Fruit fly (Drosophila melanogaster) whole organism, adult: ENCODE measurements around the gene CG15525.
A peak's percentile ranks its signal among the peaks of the same experiment; 100 is the strongest.

Experiments
- CG11617 ChIP-seq: fragments of 200-800 bp; sonication (Bioruptor generic); optimal IDR thresholded peaks from 2 replicates; lab custom pipeline; 2017; ENCODE audit warnings: mild to moderate bottlenecking, missing biosample characterization, missing genetic modification reagents, missing genetic modification characterization
- CG12768 ChIP-seq: fragments of 200-800 bp; sonication (Bioruptor generic); optimal IDR thresholded peaks from 2 replicates; lab custom pipeline; 2017; ENCODE audit warnings: missing biosample characterization, missing genetic modification characterization, mild to moderate bottlenecking, moderate library complexity, missing genetic modification reagents
- CG14711 ChIP-seq: fragments of 200-800 bp; sonication (Bioruptor generic); optimal IDR thresholded peaks from 2 replicates; lab custom pipeline; 2018; ENCODE audit warnings: missing biosample characterization, mild to moderate bottlenecking, missing genetic modification characterization, moderate library complexity
- CG1620 ChIP-seq: fragments of 200-800 bp; sonication (Bioruptor generic); optimal IDR thresholded peaks from 2 replicates; lab custom pipeline; 2016; ENCODE audit warnings: missing biosample characterization, missing genetic modification characterization
- CG33017 ChIP-seq: fragments of 200-800 bp; sonication (Bioruptor generic); optimal IDR thresholded peaks from 2 replicates; lab custom pipeline; 2018; ENCODE audit warnings: missing biosample characterization, mild to moderate bottlenecking, missing genetic modification characterization, moderate library complexity
- CG5204 ChIP-seq: fragments of 200-800 bp; sonication (Bioruptor generic); optimal IDR thresholded peaks from 2 replicates; lab custom pipeline; 2016; ENCODE audit warnings: missing biosample characterization, missing genetic modification characterization
- CG7045 ChIP-seq: fragments of 200-800 bp; sonication (Bioruptor generic); optimal IDR thresholded peaks from 2 replicates; lab custom pipeline; 2017; ENCODE audit warnings: missing biosample characterization, mild to moderate bottlenecking, missing genetic modification characterization
- CG7101 ChIP-seq: fragments of 200-800 bp; sonication (Bioruptor generic); optimal IDR thresholded peaks from 2 replicates; lab custom pipeline; 2018; ENCODE audit warnings: missing biosample characterization, mild to moderate bottlenecking, missing genetic modification characterization, moderate library complexity
- Clk ChIP-seq: fragments of 200-800 bp; sonication (Bioruptor generic); optimal IDR thresholded peaks from 2 replicates; lab custom pipeline; 2017; ENCODE audit warnings: missing biosample characterization, missing genetic modification characterization
- Crg-1 ChIP-seq: fragments of 200-800 bp; sonication (Bioruptor generic); optimal IDR thresholded peaks from 2 replicates; lab custom pipeline; 2016; ENCODE audit warnings: missing biosample characterization, missing genetic modification characterization
- Hr96 ChIP-seq: fragments of 200-800 bp; sonication (Bioruptor generic); optimal IDR thresholded peaks from 2 replicates; lab custom pipeline; 2016; ENCODE audit warnings: missing biosample characterization, missing genetic modification characterization
- Mnt ChIP-seq: fragments of 200-800 bp; sonication (Bioruptor generic); optimal IDR thresholded peaks from 2 replicates; lab custom pipeline; 2016; ENCODE audit warnings: missing biosample characterization, mild to moderate bottlenecking, missing genetic modification characterization
- bab1 ChIP-seq: fragments of 200-800 bp; sonication (Bioruptor generic); optimal IDR thresholded peaks from 3 replicates; lab custom pipeline; 2019; ENCODE audit warnings: missing biosample characterization, mild to moderate bottlenecking, missing genetic modification characterization, moderate library complexity
- cic ChIP-seq: fragments of 200-800 bp; sonication (Bioruptor generic); optimal IDR thresholded peaks from 2 replicates; lab custom pipeline; 2017; ENCODE audit warnings: missing biosample characterization, mild to moderate bottlenecking, missing genetic modification characterization, moderate library complexity
- cnc ChIP-seq, 2 experiments: fragments of >200 bp; optimal IDR thresholded peaks; 2 replicates each; lab custom pipeline; 2017
- kay ChIP-seq: fragments of 200-800 bp; sonication (Bioruptor generic); peaks from one replicate; lab custom pipeline; 2016; ENCODE audit warnings: missing biosample characterization, missing genetic modification characterization, borderline replicate concordance
- ovo ChIP-seq: fragments of 200-800 bp; sonication (Bioruptor generic); optimal IDR thresholded peaks from 2 replicates; lab custom pipeline; 2016; ENCODE audit warnings: missing biosample characterization, missing genetic modification characterization
- pad ChIP-seq: fragments of 200-800 bp; sonication (Bioruptor generic); optimal IDR thresholded peaks from 3 replicates; lab custom pipeline; 2017; ENCODE audit warnings: missing biosample characterization, missing genetic modification characterization, mild to moderate bottlenecking, moderate library complexity, missing genetic modification reagents
- tj ChIP-seq: fragments of 200-800 bp; sonication (Bioruptor generic); optimal IDR thresholded peaks from 3 replicates; lab custom pipeline; 2017; ENCODE audit warnings: missing biosample characterization, mild to moderate bottlenecking, missing genetic modification characterization, moderate library complexity
- toe ChIP-seq: fragments of 200-800 bp; sonication (Bioruptor generic); optimal IDR thresholded peaks from 2 replicates; lab custom pipeline; 2016; ENCODE audit warnings: missing biosample characterization, missing genetic modification characterization

Gene CG15525

DNA sequence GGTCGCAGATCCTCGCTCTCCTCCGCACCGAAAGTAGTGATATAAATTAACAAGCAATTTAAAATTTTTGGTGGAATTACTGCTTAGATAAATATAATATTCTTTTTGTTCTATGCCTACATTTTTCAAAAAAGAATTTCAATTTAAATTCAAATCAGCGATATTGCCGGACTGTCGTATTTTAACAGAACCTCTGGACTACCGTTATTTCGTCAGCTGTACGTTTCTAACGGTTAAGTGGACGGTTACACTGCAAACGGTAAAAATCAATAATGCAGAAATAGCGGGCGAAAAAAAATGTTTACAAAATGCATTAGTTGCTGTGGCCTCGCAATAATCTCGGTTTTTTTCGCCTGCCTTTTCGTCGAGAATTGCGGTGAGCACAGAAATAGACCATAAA lies 2.8 kb upstream of the CG15525 start, which contains the start of gene Tace:
TSS of gene Tace (plus strand) at position 245 of the 400 bp plus-strand sequence.
- no peak for TF ChIP-seq CG33017
- TF ChIP-seq ovo: peak; percentile 9

DNA sequence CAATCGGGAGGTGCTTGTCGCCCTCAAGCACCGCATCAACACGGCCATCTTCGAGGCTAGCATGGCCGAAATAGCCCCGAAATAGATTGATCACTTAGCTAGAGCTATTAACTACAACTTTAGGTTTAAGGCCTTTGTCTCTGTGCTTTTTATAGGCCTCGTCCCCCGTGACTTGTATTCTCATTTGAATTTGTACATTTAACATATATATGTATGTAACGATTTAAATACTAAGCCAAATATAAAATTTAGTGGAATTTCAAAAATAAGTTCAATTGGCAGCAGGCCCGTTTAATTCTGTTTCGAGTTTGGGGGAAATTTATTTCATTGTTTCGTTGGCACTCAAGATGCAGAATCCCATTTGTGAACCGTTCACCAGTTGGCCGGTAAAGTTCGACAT lies 2.0 kb upstream of the CG15525 start, which contains the start of gene CG34298:
TSS of gene CG34298 (plus strand) at position 301 of the 400 bp plus-strand sequence.
- TF ChIP-seq Clk (no peak), CG33017 (no peak), CG11617 (GFP tag; lab: Kevin White, UChicago) (no peak), Crg-1 (GFP tag; lab: Kevin White, UChicago) (no peak), CG7101 (tag; lab: Kevin White, UChicago) (no peak), cic (GFP tag; lab: Kevin White, UChicago) (no peak), CG5204 (GFP tag; lab: Kevin White, UChicago) (no peak), toe (GFP tag; lab: Kevin White, UChicago) (no peak), CG1620 (GFP tag; lab: Kevin White, UChicago) (no peak), CG14711 (tag; lab: Kevin White, UChicago) (no peak), Mnt (GFP tag; lab: Kevin White, UChicago) (no peak), CG12768 (GFP tag; lab: Kevin White, UChicago) (no peak), kay (GFP tag; lab: Kevin White, UChicago) (no peak), cnc (optimal IDR thresholded peaks at IDR 0.05; lab: Kevin White, UChicago) (no peak)

DNA sequence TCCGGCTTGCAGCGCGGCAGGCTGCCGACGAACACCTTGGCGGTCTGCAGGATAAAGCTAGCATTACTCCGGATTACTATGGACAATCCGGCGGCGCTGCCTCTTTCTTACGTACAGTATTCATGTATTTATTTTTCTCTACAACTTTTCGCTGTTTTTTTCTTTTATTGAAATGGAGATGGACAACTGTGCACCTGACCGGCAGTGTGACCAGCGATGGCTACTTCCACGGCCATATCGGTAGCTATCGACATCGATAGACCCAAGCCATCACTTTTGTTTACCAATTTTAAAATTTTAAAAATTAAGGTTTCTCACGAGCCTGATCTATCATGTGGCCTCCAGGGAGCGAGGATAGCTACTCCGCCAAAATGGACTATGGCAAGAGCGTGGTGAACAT lies 2.4 kb downstream of the CG15525 start, which contains the start of the genes CG7903 and Sas-6:
TSS of gene CG7903 (minus strand) at position 197 of the 400 bp plus-strand sequence.
TSS of gene Sas-6 (plus strand) at position 323 of the 400 bp plus-strand sequence.
- TF ChIP-seq CG14711 (tag; lab: Kevin White, UChicago) (peak; percentile 1), toe (GFP tag; lab: Kevin White, UChicago) (no peak), CG1620 (GFP tag; lab: Kevin White, UChicago) (peak; percentile 9)

DNA sequence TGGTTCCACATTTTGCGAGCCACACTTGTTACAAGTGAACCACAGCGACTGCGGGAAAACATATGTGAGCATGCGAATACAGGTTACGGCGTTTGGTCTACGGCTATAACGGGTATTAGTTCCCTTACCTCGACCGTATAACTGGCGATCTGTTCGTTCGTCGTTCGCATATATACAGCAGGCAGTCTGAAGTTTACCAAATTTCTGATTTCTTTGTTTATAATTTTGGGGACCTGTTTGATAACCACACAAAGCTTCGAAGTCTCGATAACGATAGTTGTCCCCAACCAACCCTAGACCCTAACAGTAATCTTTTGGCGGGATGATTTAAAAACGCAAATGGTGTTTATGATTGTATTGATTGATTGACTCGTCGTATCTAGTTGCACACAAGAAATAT lies 4.3 kb downstream of the CG15525 start, which contains the start of gene Acph-1:
TSS of gene Acph-1 (minus strand) at position 278 of the 400 bp plus-strand sequence.
- TF ChIP-seq CG33017: no peak
- peak; percentile 6 for TF ChIP-seq bab1

DNA sequence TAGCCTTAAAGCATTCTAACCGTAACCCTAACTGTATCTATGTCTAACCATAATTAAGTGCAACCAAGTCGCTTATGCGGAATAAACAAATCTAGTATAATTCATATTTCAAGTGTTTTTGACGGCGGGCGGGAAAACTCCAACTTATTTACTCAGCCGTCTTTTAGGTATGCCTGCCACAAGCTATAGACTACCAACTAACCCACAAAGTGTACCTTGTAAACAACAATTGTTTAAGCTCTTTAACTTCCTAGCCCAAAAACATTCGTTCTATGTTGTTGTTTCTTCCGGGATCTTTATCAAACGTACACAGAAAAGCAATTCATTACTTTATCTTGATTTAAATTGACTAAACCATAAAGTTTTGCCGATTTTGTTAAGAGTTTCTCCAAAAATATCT lies 6.8 kb downstream of the CG15525 start:
- TF ChIP-seq CG7045 (GFP tag; lab: Kevin White, UChicago) (no peak), CG33017 (no peak), CG11617 (GFP tag; lab: Kevin White, UChicago) (no peak), CG5204 (GFP tag; lab: Kevin White, UChicago) (no peak), cic (GFP tag; lab: Kevin White, UChicago) (no peak), CG1620 (GFP tag; lab: Kevin White, UChicago) (no peak), CG7101 (tag; lab: Kevin White, UChicago) (no peak), Crg-1 (GFP tag; lab: Kevin White, UChicago) (no peak), toe (GFP tag; lab: Kevin White, UChicago) (no peak), cnc (optimal IDR thresholded peaks at IDR 0.05; lab: Kevin White, UChicago) (no peak), CG12768 (GFP tag; lab: Kevin White, UChicago) (no peak), Hr96 (GFP tag; lab: Kevin White, UChicago) (no peak), ovo (no peak), tj (GFP tag; lab: Kevin White, UChicago) (no peak)

DNA sequence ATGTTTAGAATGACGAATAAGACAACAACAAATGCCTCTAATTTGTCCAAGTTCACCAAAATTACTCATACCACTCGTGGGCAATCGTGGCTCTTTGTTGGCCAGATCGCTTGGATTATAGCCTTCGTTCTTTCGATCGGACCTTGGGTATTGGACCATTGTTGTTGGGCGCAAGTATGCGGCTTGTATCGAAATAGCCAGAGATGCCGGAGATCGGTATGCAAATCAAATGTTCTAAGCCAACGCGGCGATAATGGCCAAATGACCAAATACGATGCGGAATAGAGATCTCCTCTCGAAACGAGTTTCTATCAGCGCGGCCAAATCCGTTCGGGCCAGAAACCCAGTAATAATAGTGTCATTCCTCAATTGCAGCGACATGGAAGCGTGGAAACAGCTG lies 12.3 kb downstream of the CG15525 start:
- no peak for TF ChIP-seq tj (GFP tag; lab: Kevin White, UChicago)
- TF ChIP-seq CG7101 (tag; lab: Kevin White, UChicago): no peak
- no peak for TF ChIP-seq CG33017
- TF ChIP-seq Mnt (GFP tag; lab: Kevin White, UChicago): no peak
- TF ChIP-seq Crg-1 (GFP tag; lab: Kevin White, UChicago): no peak
- no peak for TF ChIP-seq Clk
- TF ChIP-seq cnc (optimal IDR thresholded peaks at IDR 0.05; lab: Kevin White, UChicago): no peak
- no peak for TF ChIP-seq CG5204 (GFP tag; lab: Kevin White, UChicago)
- TF ChIP-seq CG7045 (GFP tag; lab: Kevin White, UChicago): no peak
- TF ChIP-seq kay (GFP tag; lab: Kevin White, UChicago): no peak
- no peak for TF ChIP-seq ovo
- TF ChIP-seq pad: no peak
- TF ChIP-seq CG14711 (tag; lab: Kevin White, UChicago): no peak
- no peak for TF ChIP-seq CG1620 (GFP tag; lab: Kevin White, UChicago)
- no peak for TF ChIP-seq toe (GFP tag; lab: Kevin White, UChicago)
- TF ChIP-seq bab1: no peak
- TF ChIP-seq Hr96 (GFP tag; lab: Kevin White, UChicago): no peak
- no peak for TF ChIP-seq cic (GFP tag; lab: Kevin White, UChicago)
- TF ChIP-seq CG11617 (GFP tag; lab: Kevin White, UChicago): no peak

DNA sequence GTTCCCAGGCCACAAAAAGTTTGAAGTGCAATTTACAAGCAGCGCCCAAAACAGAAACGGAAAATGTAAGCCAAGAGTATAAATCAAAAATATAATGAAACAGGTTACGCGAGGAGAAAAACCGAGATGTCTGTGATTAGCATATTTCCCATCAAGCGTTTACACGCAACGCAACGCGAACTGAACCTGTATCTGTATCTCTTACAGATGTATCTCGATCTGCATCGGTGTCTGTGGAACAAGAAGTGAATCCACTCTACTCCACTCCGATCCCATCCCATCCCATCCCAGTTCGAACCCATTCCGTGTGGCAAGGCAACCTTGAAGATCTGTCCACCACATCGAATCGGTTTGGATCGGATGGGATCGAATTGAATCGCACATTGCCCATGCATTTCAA lies 13.6 kb downstream of the CG15525 start:
- no peak for TF ChIP-seq Crg-1 (GFP tag; lab: Kevin White, UChicago)
- TF ChIP-seq CG7101 (tag; lab: Kevin White, UChicago): no peak
- no peak for TF ChIP-seq CG33017
- no peak for TF ChIP-seq CG14711 (tag; lab: Kevin White, UChicago)
- TF ChIP-seq CG12768 (GFP tag; lab: Kevin White, UChicago): no peak
- TF ChIP-seq cic (GFP tag; lab: Kevin White, UChicago): no peak
